Fruit fly (Drosophila melanogaster) whole organism, prepupa: ENCODE data around the gene Tip60.

Experiments
- Blimp-1 ChIP-seq: fragments of 200-800 bp; sonication (Bioruptor generic); optimal IDR thresholded peaks from 3 replicates; lab custom pipeline; 2017; ENCODE audit warnings: missing biosample characterization, missing genetic modification characterization, mild to moderate bottlenecking, moderate library complexity, missing genetic modification reagents
- CG10631 ChIP-seq: fragments of 200-800 bp; sonication (Bioruptor generic); optimal IDR thresholded peaks from 2 replicates; lab custom pipeline; 2016; ENCODE audit warnings: missing biosample characterization, missing genetic modification characterization
- CG10669 ChIP-seq: fragments of 200-800 bp; sonication (Bioruptor generic); optimal IDR thresholded peaks from 3 replicates; lab custom pipeline; 2018; ENCODE audit warnings: missing biosample characterization, mild to moderate bottlenecking, missing genetic modification characterization, moderate library complexity
- CG11902 ChIP-seq: fragments of 200-800 bp; sonication (Bioruptor generic); optimal IDR thresholded peaks from 3 replicates; lab custom pipeline; 2016; ENCODE audit warnings: missing biosample characterization, missing genetic modification characterization
- CG15336 ChIP-seq: fragments of 200-800 bp; sonication (Bioruptor generic); IDR thresholded peaks from 2 replicates; pipeline ENCODE4 v1.3.6; 2022; ENCODE audit warnings: missing biosample characterization, missing genetic modification characterization
- CG1621 ChIP-seq: fragments of 200-800 bp; sonication (Bioruptor generic); optimal IDR thresholded peaks from 3 replicates; lab custom pipeline; 2018; ENCODE audit warnings: missing biosample characterization, mild to moderate bottlenecking, missing genetic modification characterization
- CG16779 ChIP-seq: fragments of 200-800 bp; sonication (Bioruptor generic); optimal IDR thresholded peaks from 3 replicates; lab custom pipeline; 2017; ENCODE audit warnings: missing biosample characterization, mild to moderate bottlenecking, missing genetic modification characterization
- CG31627 ChIP-seq: fragments of 200-800 bp; sonication (Bioruptor generic); optimal IDR thresholded peaks from 3 replicates; lab custom pipeline; 2016; ENCODE audit warnings: missing biosample characterization, missing genetic modification characterization
- CG32006 ChIP-seq: fragments of 200-800 bp; sonication (Bioruptor generic); optimal IDR thresholded peaks from 3 replicates; lab custom pipeline; 2017; ENCODE audit warnings: missing biosample characterization, mild to moderate bottlenecking, missing genetic modification characterization
- CG34406 ChIP-seq: fragments of 200-800 bp; sonication (Bioruptor generic); optimal IDR thresholded peaks from 3 replicates; lab custom pipeline; 2016; ENCODE audit warnings: missing biosample characterization, missing genetic modification characterization
- CG3919 ChIP-seq: fragments of 200-800 bp; sonication (Bioruptor generic); optimal IDR thresholded peaks from 3 replicates; lab custom pipeline; 2016; ENCODE audit warnings: missing biosample characterization, missing genetic modification characterization
- CG4318 ChIP-seq: fragments of 200-800 bp; sonication (Bioruptor generic); optimal IDR thresholded peaks from 3 replicates; lab custom pipeline; 2017; ENCODE audit warnings: missing biosample characterization, mild to moderate bottlenecking, missing genetic modification characterization
- CG6163 ChIP-seq: fragments of 200-800 bp; sonication (Bioruptor generic); IDR thresholded peaks from 3 replicates; pipeline ENCODE4 v1.3.6; 2022; ENCODE audit warnings: missing biosample characterization, missing genetic modification characterization
- CG6792 ChIP-seq: fragments of 200-800 bp; sonication (Bioruptor generic); optimal IDR thresholded peaks from 3 replicates; lab custom pipeline; 2016; ENCODE audit warnings: missing biosample characterization, missing genetic modification characterization
- CG6808 ChIP-seq: fragments of 200-800 bp; sonication (Bioruptor generic); optimal IDR thresholded peaks from 3 replicates; lab custom pipeline; 2017; ENCODE audit warnings: missing biosample characterization, missing genetic modification characterization, mild to moderate bottlenecking, moderate library complexity, missing genetic modification reagents
- CG6854 ChIP-seq: fragments of 200-800 bp; sonication (Bioruptor generic); optimal IDR thresholded peaks from 2 replicates; lab custom pipeline; 2017; ENCODE audit warnings: missing biosample characterization, mild to moderate bottlenecking, missing genetic modification characterization
- CG8119 ChIP-seq: fragments of 200-800 bp; sonication (Bioruptor generic); IDR thresholded peaks from 3 replicates; pipeline ENCODE4 v1.3.6; 2022; ENCODE audit warnings: missing biosample characterization, missing genetic modification characterization
- CG8319 ChIP-seq: fragments of 200-800 bp; sonication (Bioruptor generic); optimal IDR thresholded peaks from 3 replicates; lab custom pipeline; 2016; ENCODE audit warnings: missing biosample characterization, missing genetic modification characterization
- CG9139 ChIP-seq: fragments of 200-800 bp; sonication (Bioruptor generic); optimal IDR thresholded peaks from 3 replicates; lab custom pipeline; 2017; ENCODE audit warnings: missing biosample characterization, mild to moderate bottlenecking, missing genetic modification characterization
- Eip75B ChIP-seq: fragments of 200-800 bp; sonication (Bioruptor generic); optimal IDR thresholded peaks from 3 replicates; lab custom pipeline; 2016; ENCODE audit warnings: missing biosample characterization, missing genetic modification characterization
- Eip78C ChIP-seq: fragments of 200-800 bp; sonication (Bioruptor generic); peaks from one replicate; lab custom pipeline; 2016; ENCODE audit warnings: missing biosample characterization, missing genetic modification characterization
- Eip93F ChIP-seq: fragments of 200-800 bp; sonication (Bioruptor generic); optimal IDR thresholded peaks from 2 replicates; lab custom pipeline; 2016; ENCODE audit warnings: missing biosample characterization, mild to moderate bottlenecking, missing genetic modification characterization
- Ets21C ChIP-seq: fragments of 200-800 bp; sonication (Bioruptor generic); optimal IDR thresholded peaks from 3 replicates; lab custom pipeline; 2016; ENCODE audit warnings: missing biosample characterization, missing genetic modification characterization
- Ets96B ChIP-seq: fragments of 200-800 bp; optimal IDR thresholded peaks from 2 replicates; lab custom pipeline; 2019; ENCODE audit warnings: missing biosample characterization, mild to moderate bottlenecking, missing genetic modification characterization, moderate library complexity
- Gug ChIP-seq: fragments of 200-800 bp; sonication (Bioruptor generic); IDR thresholded peaks from 2 replicates; pipeline ENCODE4 v1.3.6; 2022; ENCODE audit warnings: missing biosample characterization, missing genetic modification characterization
- Hr38 ChIP-seq: sonication (Bioruptor generic); optimal IDR thresholded peaks from 2 replicates; lab custom pipeline; 2016; ENCODE audit warnings: missing biosample characterization, missing genetic modification characterization
- Hr39 ChIP-seq: fragments of 200-800 bp; sonication (Bioruptor generic); optimal IDR thresholded peaks from 2 replicates; lab custom pipeline; 2016; ENCODE audit warnings: missing biosample characterization, missing genetic modification characterization
- Hr4 ChIP-seq: fragments of 200-800 bp; sonication (Bioruptor generic); optimal IDR thresholded peaks from 3 replicates; lab custom pipeline; 2016; ENCODE audit warnings: missing biosample characterization, missing genetic modification characterization
- Lpt ChIP-seq: fragments of 200-800 bp; sonication (Bioruptor generic); optimal IDR thresholded peaks from 3 replicates; lab custom pipeline; 2016; ENCODE audit warnings: missing biosample characterization, missing genetic modification characterization
- OdsH ChIP-seq: fragments of 200-800 bp; sonication (Bioruptor generic); optimal IDR thresholded peaks from 3 replicates; lab custom pipeline; 2016; ENCODE audit warnings: missing biosample characterization, missing genetic modification characterization
- Sox102F ChIP-seq: fragments of 200-800 bp; sonication (Bioruptor generic); optimal IDR thresholded peaks from 2 replicates; lab custom pipeline; 2016; ENCODE audit warnings: missing biosample characterization, mild to moderate bottlenecking, missing genetic modification characterization
- Sox14 ChIP-seq: fragments of 200-800 bp; sonication (Bioruptor generic); optimal IDR thresholded peaks from 3 replicates; lab custom pipeline; 2016; ENCODE audit warnings: missing biosample characterization, missing genetic modification characterization
- achi ChIP-seq: fragments of 200-800 bp; sonication (Bioruptor generic); optimal IDR thresholded peaks from 3 replicates; lab custom pipeline; 2016; ENCODE audit warnings: missing biosample characterization, missing genetic modification characterization
- acj6 ChIP-seq: fragments of 200-800 bp; sonication (Bioruptor generic); optimal IDR thresholded peaks from 3 replicates; lab custom pipeline; 2016; ENCODE audit warnings: missing biosample characterization, missing genetic modification characterization
- cyc ChIP-seq: fragments of 200-800 bp; sonication (Bioruptor generic); optimal IDR thresholded peaks from 3 replicates; lab custom pipeline; 2016; ENCODE audit warnings: missing biosample characterization, missing genetic modification characterization
- dac ChIP-seq: fragments of 200-800 bp; sonication (Bioruptor generic); optimal IDR thresholded peaks from 2 replicates; lab custom pipeline; 2017; ENCODE audit warnings: missing biosample characterization, mild to moderate bottlenecking, missing genetic modification characterization
- dsx ChIP-seq: fragments of 200-800 bp; optimal IDR thresholded peaks from 3 replicates; lab custom pipeline; 2019; ENCODE audit warnings: missing biosample characterization, mild to moderate bottlenecking, missing genetic modification characterization, moderate library complexity; ENCODE audit not compliant: poor library complexity, severe bottlenecking
- esn ChIP-seq: fragments of 200-800 bp; sonication (Bioruptor generic); optimal IDR thresholded peaks from 2 replicates; lab custom pipeline; 2016; ENCODE audit warnings: missing biosample characterization, mild to moderate bottlenecking, missing genetic modification characterization, moderate library complexity
- fd59A ChIP-seq: fragments of 200-800 bp; sonication (Bioruptor generic); optimal IDR thresholded peaks from 2 replicates; lab custom pipeline; 2017; ENCODE audit warnings: missing biosample characterization, mild to moderate bottlenecking, missing genetic modification characterization, missing genetic modification reagents
- fd85E ChIP-seq: fragments of 200-800 bp; sonication (Bioruptor generic); optimal IDR thresholded peaks from 3 replicates; lab custom pipeline; 2016; ENCODE audit warnings: missing biosample characterization, missing genetic modification characterization
- fkh ChIP-seq: fragments of 200-800 bp; sonication (Bioruptor generic); optimal IDR thresholded peaks from 3 replicates; lab custom pipeline; 2017; ENCODE audit warnings: missing biosample characterization, mild to moderate bottlenecking, missing genetic modification characterization, moderate library complexity
- lz ChIP-seq: fragments of 200-800 bp; sonication (Bioruptor generic); optimal IDR thresholded peaks from 3 replicates; lab custom pipeline; 2016; ENCODE audit warnings: missing biosample characterization, missing genetic modification characterization
- net ChIP-seq: fragments of 200-800 bp; sonication (Bioruptor generic); optimal IDR thresholded peaks from 3 replicates; lab custom pipeline; 2016; ENCODE audit warnings: missing biosample characterization, missing genetic modification characterization
- pdm3 ChIP-seq: fragments of 200-800 bp; sonication (Bioruptor generic); optimal IDR thresholded peaks from 3 replicates; lab custom pipeline; 2016; ENCODE audit warnings: missing biosample characterization, missing genetic modification characterization
- salr ChIP-seq, 2 experiments: fragments of 200-800 bp; sonication (Bioruptor generic); optimal IDR thresholded peaks; 3 replicates each; lab custom pipeline; 2016 to 2018; ENCODE audit warnings: missing biosample characterization in 2 of 2, missing genetic modification characterization in 2 of 2, mild to moderate bottlenecking in 1 of 2
- spab ChIP-seq: fragments of 200-800 bp; sonication (Bioruptor generic); optimal IDR thresholded peaks from 2 replicates; lab custom pipeline; 2017; ENCODE audit warnings: missing biosample characterization, mild to moderate bottlenecking, missing genetic modification characterization, missing genetic modification reagents
- ss ChIP-seq, 2 experiments: fragments of 200-800 bp; sonication (Bioruptor generic); optimal IDR thresholded peaks; 2 replicates in 1 of 2; 3 replicates in 1 of 2; lab custom pipeline; 2017 to 2018; ENCODE audit warnings: mild to moderate bottlenecking in 2 of 2, missing biosample characterization in 2 of 2, missing genetic modification characterization in 2 of 2, moderate library complexity in 1 of 2
- svp ChIP-seq: fragments of 200-800 bp; sonication (Bioruptor generic); peaks from one replicate; lab custom pipeline; 2016; ENCODE audit warnings: missing biosample characterization, missing genetic modification characterization

Tip60 gene

dm6 chrX:4116834-4117736 lies at the start of gene Tip60, which contains the start of gene tyf (continued):
- TF ChIP-seq Ets96B (tag; lab: Kevin White, UChicago) (no peak), CG8119 (GFP tag; lab: Robert Waterston, UW) (no peak), dac (GFP tag; lab: Kevin White, UChicago) (no peak), spab (no peak), dsx (no peak), Eip75B (GFP tag; lab: Kevin White, UChicago) (no peak), Gug (GFP tag; lab: Robert Waterston, UW) (no peak), esn (peak; percentile 16), OdsH (GFP tag; lab: Kevin White, UChicago) (no peak)
- TF ChIP-seq, all 60 proteins: peak for 10

dm6 chrX:4150989-4151388 lies 33.7 kb upstream of the Tip60 start:
- TF ChIP-seq CG34406: no peak
- TF ChIP-seq CG8119 (GFP tag; lab: Robert Waterston, UW): peak; percentile 56
- no peak for TF ChIP-seq CG16779 (tag; lab: Kevin White, UChicago)
- peak; percentile 60 for TF ChIP-seq CG32006 (GFP tag; lab: Kevin White, UChicago)
- TF ChIP-seq CG15336 (GFP tag; lab: Robert Waterston, UW): peak; percentile 67
- TF ChIP-seq CG3919: peak; percentile 2
- TF ChIP-seq Eip78C: peak; percentile 48
- TF ChIP-seq svp (GFP tag; lab: Kevin White, UChicago): peak; percentile 74
- TF ChIP-seq Blimp-1 (GFP tag; lab: Kevin White, UChicago): no peak
- no peak for TF ChIP-seq CG6163
- TF ChIP-seq Hr39 (GFP tag; lab: Kevin White, UChicago): peak; percentile 47
- TF ChIP-seq achi (GFP tag; lab: Kevin White, UChicago): peak; percentile 2
- peak; percentile 5 for TF ChIP-seq CG4318 (GFP tag; lab: Kevin White, UChicago)
- no peak for TF ChIP-seq spab
- TF ChIP-seq ss (GFP tag; optimal IDR thresholded peaks at IDR 0.05; lab: Kevin White, UChicago): no peak
- no peak for TF ChIP-seq salr (GFP tag; optimal IDR thresholded peaks at IDR 0.05; lab: Kevin White, UChicago)
- no peak for TF ChIP-seq CG9139 (GFP tag; lab: Kevin White, UChicago)
- TF ChIP-seq CG10669 (GFP tag; lab: Kevin White, UChicago): no peak
- TF ChIP-seq fd85E (GFP tag; lab: Kevin White, UChicago): no peak
- no peak for TF ChIP-seq CG6792 (GFP tag; lab: Kevin White, UChicago)
- TF ChIP-seq CG1621 (tag; lab: Kevin White, UChicago): no peak
- peak; percentile 23 for TF ChIP-seq cyc (GFP tag; lab: Kevin White, UChicago)
- TF ChIP-seq fkh (GFP tag; lab: Kevin White, UChicago): no peak
- peak; percentile 27 for TF ChIP-seq lz (GFP tag; lab: Kevin White, UChicago)
- TF ChIP-seq Ets96B (tag; lab: Kevin White, UChicago): no peak
- TF ChIP-seq Ets21C (GFP tag; lab: Kevin White, UChicago): peak; percentile 28
- no peak for TF ChIP-seq Sox14 (GFP tag; lab: Kevin White, UChicago)
- no peak for TF ChIP-seq CG10631 (GFP tag; lab: Kevin White, UChicago)
- peak; percentile 30 for TF ChIP-seq esn
- peak; percentile 42 for TF ChIP-seq pdm3 (GFP tag; lab: Kevin White, UChicago)
- no peak for TF ChIP-seq Lpt (GFP tag; lab: Kevin White, UChicago)
- no peak for TF ChIP-seq CG6808
- TF ChIP-seq Hr4: peak; percentile 59
- TF ChIP-seq CG31627 (GFP tag; lab: Kevin White, UChicago): peak; percentile 45
- TF ChIP-seq acj6 (GFP tag; lab: Kevin White, UChicago): peak; percentile 24
- peak; percentile 42 for TF ChIP-seq dac (GFP tag; lab: Kevin White, UChicago)
- no peak for TF ChIP-seq CG11902
- TF ChIP-seq fd59A (GFP tag; lab: Kevin White, UChicago): no peak
- no peak for TF ChIP-seq CG8319 (GFP tag; lab: Kevin White, UChicago)
- no peak for TF ChIP-seq CG6854 (GFP tag; lab: Kevin White, UChicago)
- no peak for TF ChIP-seq net (GFP tag; lab: Kevin White, UChicago)
- TF ChIP-seq Hr38: no peak
- peak; percentile 38 for TF ChIP-seq OdsH (GFP tag; lab: Kevin White, UChicago)
- no peak for TF ChIP-seq Eip93F (GFP tag; lab: Kevin White, UChicago)
- peak; percentile 3 for TF ChIP-seq Sox102F (GFP tag; lab: Kevin White, UChicago)
